Worm (Caenorhabditis elegans): ENCODE data around the gene Y38F1A.7.

DNA sequence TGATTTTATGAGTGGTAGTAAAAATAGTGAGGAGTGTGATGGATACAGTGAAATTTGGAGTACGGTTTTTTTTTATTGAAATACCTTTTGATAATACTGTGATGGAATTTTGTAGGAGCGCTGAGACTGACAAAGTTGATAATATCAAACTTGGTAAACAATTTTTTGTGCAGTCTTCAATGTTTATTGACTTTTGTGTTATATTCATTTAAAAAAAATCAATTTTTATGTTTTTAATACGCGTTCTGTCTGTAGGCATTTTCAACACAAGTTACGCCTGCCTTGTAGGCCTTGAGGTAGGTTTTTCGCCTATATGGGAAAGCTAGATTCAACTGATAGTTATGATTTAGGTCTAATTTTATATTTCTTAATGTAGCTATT is 7.3 kb upstream of the Y38F1A.7 start:
- TF ChIP-seq snpc-4 (tag; optimal IDR thresholded peaks at IDR 0.05) (no peak), ztf-11 (tag; optimal IDR thresholded peaks at IDR 0.05) (no peak)

All from whole organism, mixed stage, embryonic.